Worm (Caenorhabditis elegans): Measurements from ENCODE around the gene dhs-12.

DNA sequence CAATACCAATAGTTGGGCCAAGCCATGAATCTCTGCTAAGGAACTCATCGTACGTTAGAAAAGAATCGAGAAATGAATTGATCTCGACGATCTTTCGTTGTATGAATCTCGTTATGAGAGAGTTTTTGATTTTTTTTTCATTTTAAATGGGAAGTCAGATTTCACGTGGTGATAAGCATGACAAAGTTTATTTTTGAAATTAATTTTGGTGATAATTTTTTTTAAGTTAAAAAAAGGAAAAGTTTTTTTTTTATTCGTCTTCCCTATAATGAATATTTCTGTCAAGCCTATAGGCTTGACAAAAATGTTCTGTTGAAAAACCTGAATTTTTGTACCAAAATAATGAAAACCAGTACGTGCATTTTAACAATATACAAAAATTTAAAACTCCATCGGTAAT, 6.4 kb upstream of the dhs-12 start, which contains the start of gene K08F4.5:
- TF ChIP-seq nhr-11 (tag; optimal IDR thresholded peaks at IDR 0.05), result no peak
- TF ChIP-seq rnt-1 (tag; optimal IDR thresholded peaks at IDR 0.05), result no peak
- TF ChIP-seq tbx-2 (tag; optimal IDR thresholded peaks at IDR 0.05), result no peak
- TF ChIP-seq lin-39 (tag; optimal IDR thresholded peaks at IDR 0.05), result no peak
- no peak for TF ChIP-seq ama-1 (optimal IDR thresholded peaks at IDR 0.05)
- TF ChIP-seq nhr-12 (tag; optimal IDR thresholded peaks at IDR 0.05), result no peak
